Fruit fly (Drosophila melanogaster) Kc167 (cell line): ENCODE data around the gene Rab10.

ENCODE experiments used
- Myc ChIP-seq: fragments of >200 bp; optimal IDR thresholded peaks from 2 replicates; lab custom pipeline; 2017; ENCODE audit warnings: missing external identifiers
- h ChIP-seq: fragments of >200 bp; optimal IDR thresholded peaks from 3 replicates; lab custom pipeline; 2018; ENCODE audit warnings: missing external identifiers
- insv ChIP-seq: fragments of >200 bp; optimal IDR thresholded peaks from 3 replicates; lab custom pipeline; 2018; ENCODE audit warnings: missing external identifiers
- psq ChIP-seq: fragments of >200 bp; optimal IDR thresholded peaks from 2 replicates; lab custom pipeline; 2017; ENCODE audit warnings: missing external identifiers
- ttk ChIP-seq: sonication (Bioruptor generic); optimal IDR thresholded peaks from 2 replicates; lab custom pipeline; 2017; ENCODE audit warnings: missing external identifiers

dm6 chrX:20269669-20270068 lies 18.5 kb downstream of the Rab10 start, which contains the start of gene Inx6:
- TF ChIP-seq Myc (no peak), h (lab: Kevin White, UChicago) (no peak), insv (lab: Kevin White, UChicago) (no peak), ttk (no peak), psq (lab: Kevin White, UChicago) (no peak)
